Fruit fly (Drosophila melanogaster): ENCODE data around the gene GstD6.

GstD6 gene

DNA sequence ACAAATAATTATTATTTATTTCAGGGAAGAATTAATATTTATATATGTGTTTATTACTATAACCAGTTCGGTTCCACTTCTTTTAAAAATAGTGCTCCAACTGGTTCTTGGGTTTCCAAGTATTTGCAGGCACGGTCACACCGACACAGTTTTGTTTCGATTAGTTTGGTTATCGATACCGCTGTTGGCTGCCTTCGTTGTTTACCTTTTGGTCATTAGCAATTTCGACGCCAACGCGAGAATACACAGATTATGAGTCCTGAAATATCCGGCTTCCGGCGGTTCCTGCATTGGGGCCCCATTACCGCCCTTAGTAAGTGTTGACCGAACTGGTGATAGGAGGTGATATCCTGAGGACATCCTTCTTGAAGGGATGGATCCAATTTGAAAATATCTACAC, 31.2 kb downstream of the GstD6 start, which contains the start of gene CG5196 (continued):
- TF ChIP-seq CG30431 (GFP tag; optimal IDR thresholded peaks at IDR 0.05), result no peak
- no peak for TF ChIP-seq CG11085 (GFP tag; IDR thresholded peaks at IDR 0.05)
- no peak for TF ChIP-seq Elba2 (GFP tag; optimal IDR thresholded peaks at IDR 0.05)
- no peak for TF ChIP-seq CG12155 (GFP tag; optimal IDR thresholded peaks at IDR 0.05)
- TF ChIP-seq Aef1 (GFP tag; IDR thresholded peaks at IDR 0.05), result no peak
- TF ChIP-seq Fer3 (tag; optimal IDR thresholded peaks at IDR 0.05), result peak; percentile 13
- TF ChIP-seq Med (GFP tag), result peak; percentile 49
- no peak for TF ChIP-seq CG12071 (GFP tag; optimal IDR thresholded peaks at IDR 0.05)
- no peak for TF ChIP-seq MTF-1 (GFP tag; optimal IDR thresholded peaks at IDR 0.05; ENCODE audit: borderline replicate concordance)
- no peak for TF ChIP-seq CG42726 (GFP tag; IDR thresholded peaks at IDR 0.05; ENCODE audit: partially characterized antibody)
- peak; percentile 56 for TF ChIP-seq Sry-δ (GFP tag; optimal IDR thresholded peaks at IDR 0.05)
- no peak for TF ChIP-seq CG4360 (GFP tag; IDR thresholded peaks at IDR 0.05)
- no peak for TF ChIP-seq rib (GFP tag; IDR thresholded peaks at IDR 0.05)
- no peak for TF ChIP-seq dysf (GFP tag; IDR thresholded peaks at IDR 0.05)
- TF ChIP-seq D (optimal IDR thresholded peaks at IDR 0.05), result no peak
- no peak for TF ChIP-seq D (GFP tag; optimal IDR thresholded peaks at IDR 0.05)
- no peak for TF ChIP-seq CG10209 (GFP tag; optimal IDR thresholded peaks at IDR 0.05)
- no peak for TF ChIP-seq cato (GFP tag; optimal IDR thresholded peaks at IDR 0.05; ENCODE audit: borderline replicate concordance)
- TF ChIP-seq CG15073 (GFP tag; optimal IDR thresholded peaks at IDR 0.05), result no peak
- no peak for TF ChIP-seq ERR (GFP tag; optimal IDR thresholded peaks at IDR 0.05)
- TF ChIP-seq ranshi (GFP tag; IDR thresholded peaks at IDR 0.05), result no peak
- no peak for TF ChIP-seq CG9876 (GFP tag; optimal IDR thresholded peaks at IDR 0.05)
- TF ChIP-seq Sin3A (optimal IDR thresholded peaks at IDR 0.05), result peak; percentile 29
- TF ChIP-seq disco-r (GFP tag; optimal IDR thresholded peaks at IDR 0.05), result no peak
- no peak for TF ChIP-seq CG10565 (GFP tag; optimal IDR thresholded peaks at IDR 0.05)
- TF ChIP-seq vnd (GFP tag; IDR thresholded peaks at IDR 0.05; ENCODE audit: partially characterized antibody), result peak; percentile 61; the same call in 2 of the 3 replicates
- peak; percentile 88 for TF ChIP-seq CG9797 (GFP tag; optimal IDR thresholded peaks at IDR 0.05)
- TF ChIP-seq Bgb (GFP tag; IDR thresholded peaks at IDR 0.05; ENCODE audit: partially characterized antibody), result peak; percentile 84
- 0 out of 3 replicates have a peak, but pooled peaks have one; percentile 27 for TF ChIP-seq zfh1 (GFP tag; IDR thresholded peaks at IDR 0.05)
- no peak for TF ChIP-seq otp (GFP tag; IDR thresholded peaks at IDR 0.05)
- no peak for TF ChIP-seq CG10462 (GFP tag; optimal IDR thresholded peaks at IDR 0.05)
- no peak for TF ChIP-seq CG9932 (GFP tag; IDR thresholded peaks at IDR 0.05)
- TF ChIP-seq CG4730 (GFP tag; IDR thresholded peaks at IDR 0.05), result no peak
- TF ChIP-seq CG10543 (GFP tag; optimal IDR thresholded peaks at IDR 0.05), result no peak
- TF ChIP-seq fd3F (GFP tag; optimal IDR thresholded peaks at IDR 0.05), result no peak
- TF ChIP-seq Pdp1 (GFP tag; optimal IDR thresholded peaks at IDR 0.05), result no peak
- no peak; the same call in 2 of the 3 replicates for TF ChIP-seq CG3726 (GFP tag; IDR thresholded peaks at IDR 0.05)
- TF ChIP-seq CG30403 (GFP tag; optimal IDR thresholded peaks at IDR 0.05), result no peak
- 0 out of 2 replicates have a peak, but pooled peaks have one; percentile 12 for TF ChIP-seq Xrp1 (GFP tag; IDR thresholded peaks at IDR 0.05)
- TF ChIP-seq CG17361 (GFP tag; IDR thresholded peaks at IDR 0.05), result no peak
- peak; percentile 52; the same call in 2 of the 3 replicates for TF ChIP-seq CG16813 (GFP tag; IDR thresholded peaks at IDR 0.05; ENCODE audit: partially characterized antibody)
- TF ChIP-seq CG12236 (GFP tag; optimal IDR thresholded peaks at IDR 0.05), result no peak
- TF ChIP-seq amos (GFP tag; IDR thresholded peaks at IDR 0.05; ENCODE audit: partially characterized antibody), result peak; percentile 76
- peak; percentile 55 for TF ChIP-seq CG4617 (GFP tag; optimal IDR thresholded peaks at IDR 0.05; ENCODE audit: borderline replicate concordance)
- no peak for TF ChIP-seq CG8281 (tag; optimal IDR thresholded peaks at IDR 0.05)
- no peak for TF ChIP-seq pros (GFP tag; optimal IDR thresholded peaks at IDR 0.05)
- peak; percentile 34 for TF ChIP-seq Ets97D (GFP tag; optimal IDR thresholded peaks at IDR 0.05)
- TF ChIP-seq Rfx (GFP tag; IDR thresholded peaks at IDR 0.05), result peak; percentile 26; the same call in 1 of the 2 replicates
- no peak for TF ChIP-seq CG9437 (GFP tag; optimal IDR thresholded peaks at IDR 0.05)
- TF ChIP-seq CG8478 (optimal IDR thresholded peaks at IDR 0.05), result no peak
- peak; percentile 81 for TF ChIP-seq CG34224 (GFP tag; IDR thresholded peaks at IDR 0.05; ENCODE audit: partially characterized antibody)
- TF ChIP-seq Antp (GFP tag; optimal IDR thresholded peaks at IDR 0.05), result no peak
